Fruit fly (Drosophila melanogaster): ENCODE results near the gene Esyt2.

Gene Esyt2

dm6 chr3R:24588829-24589638, 44.5 kb downstream of the Esyt2 start:
- TF ChIP-seq CG8478 (optimal IDR thresholded peaks at IDR 0.05) (no peak), pan (optimal IDR thresholded peaks at IDR 0.05) (no peak), usp (GFP tag; optimal IDR thresholded peaks at IDR 0.05) (no peak), EcR (GFP tag; optimal IDR thresholded peaks at IDR 0.05) (no peak), Dll (optimal IDR thresholded peaks at IDR 0.05) (no peak), psq (optimal IDR thresholded peaks at IDR 0.05) (no peak)

DNA sequence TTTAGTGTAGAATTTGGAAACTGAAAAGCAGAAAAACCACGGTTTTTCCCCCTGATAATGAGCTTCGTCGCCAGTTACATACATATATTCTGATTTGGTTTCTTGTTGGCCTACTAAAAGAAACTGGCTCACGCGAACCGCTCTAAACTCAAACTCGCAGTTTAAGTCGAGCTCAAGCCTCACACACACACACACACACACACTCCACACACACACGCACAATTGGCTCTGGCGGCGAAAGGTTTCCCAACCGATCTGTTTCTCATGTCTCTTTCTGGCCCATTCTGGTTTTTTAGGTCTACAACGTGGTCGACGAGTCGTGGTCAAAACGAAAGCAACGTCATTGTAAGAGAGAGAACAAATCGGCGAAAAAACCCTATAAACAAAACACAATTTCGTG, 45.8 kb downstream of the Esyt2 start:
- TF ChIP-seq usp (GFP tag; optimal IDR thresholded peaks at IDR 0.05) (no peak), psq (optimal IDR thresholded peaks at IDR 0.05) (no peak), EcR (GFP tag; optimal IDR thresholded peaks at IDR 0.05) (no peak)

DNA sequence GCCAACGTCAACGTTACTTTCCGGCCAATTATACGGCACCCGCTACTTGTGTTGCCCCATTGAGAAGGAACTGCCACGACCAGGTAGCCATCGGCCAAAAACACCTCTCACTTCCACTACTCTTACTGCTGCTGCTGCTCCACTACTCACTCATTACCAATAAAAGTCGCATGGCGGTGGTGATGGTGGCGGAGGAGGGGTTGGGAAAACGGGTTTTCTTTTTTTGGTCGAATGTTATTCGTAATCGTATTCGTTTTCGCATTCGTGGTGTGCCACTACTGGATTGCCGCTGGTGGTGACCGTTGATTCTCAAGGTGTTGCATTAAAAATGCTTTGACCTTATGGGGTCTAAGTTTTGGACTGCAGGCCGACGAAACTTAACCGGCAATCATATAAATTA, 49.2 kb downstream of the Esyt2 start:
- TF ChIP-seq Dll (optimal IDR thresholded peaks at IDR 0.05), result no peak
- TF ChIP-seq usp (GFP tag; optimal IDR thresholded peaks at IDR 0.05), result no peak
- TF ChIP-seq pan (optimal IDR thresholded peaks at IDR 0.05), result no peak
- TF ChIP-seq EcR (GFP tag; optimal IDR thresholded peaks at IDR 0.05), result no peak
- no peak for TF ChIP-seq psq (optimal IDR thresholded peaks at IDR 0.05)
- no peak for TF ChIP-seq CG8478 (optimal IDR thresholded peaks at IDR 0.05)

DNA sequence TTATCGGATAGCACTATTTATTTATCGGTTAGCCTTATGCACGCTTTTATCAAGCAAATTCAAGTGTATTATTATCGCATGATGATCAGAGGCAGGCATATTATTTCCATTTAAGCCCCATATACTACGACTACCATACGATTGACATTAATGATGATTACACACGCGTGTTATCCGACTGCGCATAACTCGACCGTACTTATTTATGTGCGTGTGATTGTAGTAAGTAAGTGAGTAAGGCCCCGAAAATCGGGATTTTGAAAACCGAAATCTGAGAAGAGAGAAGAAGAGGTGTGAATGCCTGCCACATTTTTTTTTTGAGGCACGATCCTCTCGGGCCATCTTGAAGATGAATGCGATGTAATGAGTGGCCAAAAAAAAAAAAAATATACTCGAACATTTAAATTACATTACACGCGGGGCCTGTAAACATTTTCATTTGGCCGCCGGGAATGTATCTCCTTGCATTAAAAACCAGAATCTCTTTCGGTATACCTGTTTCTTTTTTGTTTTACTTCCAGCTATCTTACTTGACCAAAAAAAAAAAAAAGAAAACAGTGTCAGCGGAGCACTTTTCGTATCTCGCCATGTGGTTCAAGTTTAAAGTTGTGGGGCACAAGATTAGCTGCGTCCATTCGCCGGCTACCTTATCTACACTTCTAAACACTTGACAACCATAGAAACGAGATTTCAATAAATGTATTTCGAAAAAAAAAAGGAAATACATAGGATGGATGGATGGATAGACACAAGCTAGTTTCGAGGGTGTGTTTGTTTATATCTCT, 51.0 kb downstream of the Esyt2 start:
- TF ChIP-seq pan (optimal IDR thresholded peaks at IDR 0.05) (no peak), Dll (optimal IDR thresholded peaks at IDR 0.05) (no peak), psq (optimal IDR thresholded peaks at IDR 0.05) (no peak), EcR (GFP tag; optimal IDR thresholded peaks at IDR 0.05) (no peak), usp (GFP tag; optimal IDR thresholded peaks at IDR 0.05) (no peak), CG8478 (optimal IDR thresholded peaks at IDR 0.05) (no peak)

dm6 chr3R:24596881-24597280, 52.4 kb downstream of the Esyt2 start:
- TF ChIP-seq Dll (optimal IDR thresholded peaks at IDR 0.05) (no peak), psq (optimal IDR thresholded peaks at IDR 0.05) (no peak), usp (GFP tag; optimal IDR thresholded peaks at IDR 0.05) (no peak), CG8478 (optimal IDR thresholded peaks at IDR 0.05) (no peak), EcR (GFP tag; optimal IDR thresholded peaks at IDR 0.05) (no peak), pan (optimal IDR thresholded peaks at IDR 0.05) (no peak)

DNA sequence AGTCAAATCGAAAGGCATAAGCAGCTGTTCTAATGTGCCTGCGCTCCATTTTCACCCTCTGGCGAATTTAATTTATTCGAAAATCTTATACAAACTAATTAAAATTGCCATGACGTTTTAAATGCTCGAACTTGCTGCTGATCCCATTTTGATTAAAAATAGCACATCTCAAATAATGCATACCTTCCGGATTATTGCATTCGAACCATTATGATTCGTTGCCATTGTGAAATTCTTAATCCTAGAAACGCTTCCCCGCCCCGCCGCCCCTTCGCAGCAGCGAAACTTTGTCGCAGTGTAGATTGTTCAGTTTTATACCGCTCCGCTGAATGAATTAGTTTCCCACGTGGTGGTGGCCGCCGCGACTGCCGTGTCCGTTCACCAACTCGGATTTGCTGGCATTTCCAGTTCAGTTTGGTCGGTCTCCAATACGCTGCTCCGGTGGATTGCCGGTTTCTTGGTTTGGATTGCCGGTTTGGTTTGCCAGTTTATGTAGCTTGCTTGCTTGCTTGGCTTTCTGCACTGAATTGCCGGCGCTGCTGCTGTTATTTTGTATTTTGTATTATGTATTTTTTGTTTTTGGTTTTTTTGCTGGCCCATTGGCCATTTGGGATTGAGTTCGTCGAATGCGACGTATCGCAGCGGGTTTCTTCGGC, 54.2 kb downstream of the Esyt2 start:
- TF ChIP-seq usp (GFP tag; optimal IDR thresholded peaks at IDR 0.05), result no peak
- TF ChIP-seq pan (optimal IDR thresholded peaks at IDR 0.05), result no peak
- TF ChIP-seq Dll (optimal IDR thresholded peaks at IDR 0.05), result no peak
- no peak for TF ChIP-seq CG8478 (optimal IDR thresholded peaks at IDR 0.05)
- TF ChIP-seq psq (optimal IDR thresholded peaks at IDR 0.05), result no peak
- no peak for TF ChIP-seq EcR (GFP tag; optimal IDR thresholded peaks at IDR 0.05)

DNA sequence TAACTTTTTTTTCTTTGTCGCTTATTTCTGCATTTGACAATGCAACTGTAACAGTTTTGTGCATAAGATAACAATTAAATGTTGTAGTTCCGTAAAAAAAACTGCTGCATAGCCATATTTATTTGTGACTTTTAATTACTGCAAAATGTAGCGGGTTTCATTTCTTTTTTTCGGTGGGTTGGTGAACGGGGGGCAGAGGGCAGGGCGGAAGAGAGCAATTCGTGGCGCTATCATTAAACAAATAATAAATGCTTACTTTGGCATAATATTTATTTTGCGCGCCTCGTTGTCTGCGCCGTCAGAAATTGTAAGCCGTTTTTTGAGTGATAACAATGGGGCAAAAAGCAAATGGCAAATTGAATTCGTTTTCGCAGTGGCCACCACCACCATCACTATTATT, 56.5 kb downstream of the Esyt2 start:
- TF ChIP-seq psq (optimal IDR thresholded peaks at IDR 0.05) (no peak), EcR (GFP tag; optimal IDR thresholded peaks at IDR 0.05) (no peak), pan (optimal IDR thresholded peaks at IDR 0.05) (no peak), CG8478 (optimal IDR thresholded peaks at IDR 0.05) (no peak), usp (GFP tag; optimal IDR thresholded peaks at IDR 0.05) (no peak), Dll (optimal IDR thresholded peaks at IDR 0.05) (no peak)

DNA sequence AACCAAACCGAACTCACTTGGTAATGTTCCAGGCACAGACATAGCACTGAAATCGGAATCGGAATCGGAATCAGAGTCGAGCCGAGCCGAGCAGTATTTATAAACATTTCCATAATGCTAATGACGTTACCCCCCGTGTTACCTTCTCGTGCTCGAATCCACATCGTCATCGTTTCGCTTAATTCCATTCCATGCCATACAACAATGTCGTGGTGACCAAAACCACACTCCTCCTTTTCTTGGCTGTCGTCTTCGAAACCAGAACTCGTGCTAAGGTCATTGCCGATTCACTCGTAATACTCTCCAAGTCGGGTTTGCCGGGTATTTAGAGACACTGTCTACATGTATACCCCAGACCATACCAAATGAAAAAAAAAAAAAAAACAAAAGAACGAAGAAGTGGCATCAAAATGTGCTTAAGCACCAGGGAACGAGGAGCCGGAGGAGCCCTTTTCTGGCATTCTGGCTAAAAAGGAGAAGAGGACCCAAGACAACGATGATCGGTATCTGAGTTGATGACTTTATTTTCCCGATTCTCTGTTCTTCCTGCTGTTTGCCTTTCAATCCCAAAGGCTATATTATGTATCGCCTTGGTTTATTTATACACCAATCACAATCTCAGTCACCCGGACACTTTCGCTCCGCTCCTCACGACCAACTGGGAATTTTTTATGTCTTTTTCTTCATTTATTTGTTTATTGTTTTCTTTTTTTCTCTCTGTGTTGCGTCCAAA, 59.0 kb downstream of the Esyt2 start:
- TF ChIP-seq Dll (optimal IDR thresholded peaks at IDR 0.05) (no peak), CG8478 (optimal IDR thresholded peaks at IDR 0.05) (no peak)

- TF ChIP-seq pan (optimal IDR thresholded peaks at IDR 0.05) (no peak), usp (GFP tag; optimal IDR thresholded peaks at IDR 0.05) (no peak), Dll (optimal IDR thresholded peaks at IDR 0.05) (no peak), CG8478 (optimal IDR thresholded peaks at IDR 0.05) (no peak), EcR (GFP tag; optimal IDR thresholded peaks at IDR 0.05) (no peak), psq (optimal IDR thresholded peaks at IDR 0.05) (no peak)
Measured at dm6 chr3R:24604165-24604564, 59.6 kb downstream of the Esyt2 start.
